Fruit fly (Drosophila melanogaster) whole organism, embryonic: ENCODE measurements around the gene Cpr62Bc.

Experiments
- ATbp ChIP-seq: fragments of 200-800 bp; sonication (Bioruptor generic); optimal IDR thresholded peaks from 2 replicates; lab custom pipeline; 2017; ENCODE audit warnings: missing biosample characterization, mild to moderate bottlenecking, missing genetic modification characterization, missing genetic modification reagents
- Abd-B ChIP-seq: fragments of 200-800 bp; sonication (Bioruptor generic); optimal IDR thresholded peaks from 2 replicates; lab custom pipeline; 2018; ENCODE audit warnings: missing biosample characterization, mild to moderate bottlenecking, missing genetic modification characterization, moderate library complexity
- Awh ChIP-seq: fragments of 200-800 bp; sonication (Bioruptor generic); IDR thresholded peaks from 2 replicates; pipeline ENCODE4, ENCODE4 v1.3.6; 2022; ENCODE audit warnings: missing biosample characterization, missing genetic modification characterization
- B-H1 ChIP-seq: fragments of 200-800 bp; sonication (Bioruptor generic); IDR thresholded peaks from 3 replicates; pipeline ENCODE4 v1.3.6; 2022; ENCODE audit warnings: missing biosample characterization, missing genetic modification characterization
- CG10267 ChIP-seq: fragments of 200-800 bp; sonication (Bioruptor generic); optimal IDR thresholded peaks from 2 replicates; lab custom pipeline; 2018; ENCODE audit warnings: missing biosample characterization, mild to moderate bottlenecking, missing genetic modification characterization, moderate library complexity
- CG12071 ChIP-seq: fragments of 200-800 bp; sonication (Bioruptor generic); optimal IDR thresholded peaks from 3 replicates; lab custom pipeline; 2018; ENCODE audit warnings: missing biosample characterization, mild to moderate bottlenecking, missing genetic modification characterization
- CG12299 ChIP-seq: fragments of 200-800 bp; sonication (Bioruptor generic); optimal IDR thresholded peaks from 2 replicates; lab custom pipeline; 2018; ENCODE audit warnings: missing biosample characterization, mild to moderate bottlenecking, missing genetic modification characterization
- CG1233 ChIP-seq: fragments of 200-800 bp; sonication (Bioruptor generic); optimal IDR thresholded peaks from 4 replicates; lab custom pipeline; 2018; ENCODE audit warnings: missing biosample characterization, mild to moderate bottlenecking, missing genetic modification characterization
- CG13624 ChIP-seq: fragments of 200-800 bp; sonication (Bioruptor generic); optimal IDR thresholded peaks from 2 replicates; lab custom pipeline; 2016; ENCODE audit warnings: missing biosample characterization, missing genetic modification characterization
- CG14860 ChIP-seq: fragments of 200-800 bp; sonication (Bioruptor generic); IDR thresholded peaks from 3 replicates; pipeline ENCODE4 v1.3.6; 2022; ENCODE audit warnings: missing biosample characterization, missing genetic modification characterization; ENCODE audit not compliant: partially characterized antibody
- CG15269 ChIP-seq: fragments of 200-800 bp; sonication (Bioruptor generic); optimal IDR thresholded peaks from 2 replicates; lab custom pipeline; 2018; ENCODE audit warnings: missing biosample characterization, mild to moderate bottlenecking, missing genetic modification characterization, moderate library complexity
- CG1832 ChIP-seq: fragments of 200-800 bp; sonication (Bioruptor generic); optimal IDR thresholded peaks from 2 replicates; lab custom pipeline; 2017; ENCODE audit warnings: missing biosample characterization, mild to moderate bottlenecking, missing genetic modification characterization, inconsistent platforms
- CG18764 ChIP-seq: fragments of 200-800 bp; sonication (Bioruptor generic); optimal IDR thresholded peaks from 3 replicates; lab custom pipeline; 2016; ENCODE audit warnings: missing biosample characterization, missing genetic modification characterization
- CG2202 ChIP-seq: fragments of 200-800 bp; sonication (Bioruptor generic); optimal IDR thresholded peaks from 2 replicates; lab custom pipeline; 2018; ENCODE audit warnings: missing biosample characterization, mild to moderate bottlenecking, missing genetic modification characterization
- CG2875 ChIP-seq: fragments of 200-800 bp; sonication (Bioruptor generic); optimal IDR thresholded peaks from 2 replicates; lab custom pipeline; 2017; ENCODE audit warnings: missing biosample characterization, mild to moderate bottlenecking, missing genetic modification characterization, missing genetic modification reagents
- CG31388 ChIP-seq: fragments of 200-800 bp; sonication (Bioruptor generic); optimal IDR thresholded peaks from 2 replicates; lab custom pipeline; 2016; ENCODE audit warnings: missing biosample characterization, missing genetic modification characterization
- CG32532 ChIP-seq: fragments of 200-800 bp; sonication (Bioruptor generic); IDR thresholded peaks from 2 replicates; pipeline ENCODE4 v1.3.6; 2022; ENCODE audit warnings: missing biosample characterization, missing genetic modification characterization
- CG4282 ChIP-seq: fragments of 200-800 bp; sonication (Bioruptor generic); optimal IDR thresholded peaks from 2 replicates; lab custom pipeline; 2016; ENCODE audit warnings: missing biosample characterization, missing genetic modification characterization
- CG4404 ChIP-seq: fragments of 200-800 bp; sonication (Bioruptor generic); IDR thresholded peaks from 2 replicates; pipeline ENCODE4 v1.3.6; 2022; ENCODE audit warnings: missing biosample characterization, missing genetic modification characterization
- CG7357 ChIP-seq: fragments of 200-800 bp; sonication (Bioruptor generic); IDR thresholded peaks from 3 replicates; pipeline ENCODE4 v1.3.6; 2022; ENCODE audit warnings: missing biosample characterization, missing genetic modification characterization
- CG7556 ChIP-seq: fragments of 200-800 bp; sonication (Bioruptor generic); optimal IDR thresholded peaks from 2 replicates; lab custom pipeline; 2017; ENCODE audit warnings: missing biosample characterization, mild to moderate bottlenecking, missing genetic modification characterization
- CG7745 ChIP-seq: fragments of 200-800 bp; sonication (Bioruptor generic); optimal IDR thresholded peaks from 2 replicates; lab custom pipeline; 2018; ENCODE audit warnings: missing biosample characterization, mild to moderate bottlenecking, missing genetic modification characterization, moderate library complexity
- CG7928 ChIP-seq: fragments of 200-800 bp; sonication (Bioruptor generic); optimal IDR thresholded peaks from 2 replicates; lab custom pipeline; 2017; ENCODE audit warnings: missing biosample characterization, mild to moderate bottlenecking, missing genetic modification characterization
- CG9215 ChIP-seq: fragments of 200-800 bp; sonication (Bioruptor generic); IDR thresholded peaks from 2 replicates; pipeline ENCODE4 v1.3.6; 2022; ENCODE audit warnings: missing biosample characterization, missing genetic modification characterization
- E2f1 ChIP-seq: fragments of 200-800 bp; sonication (Bioruptor generic); IDR thresholded peaks from 2 replicates; pipeline ENCODE4 v1.3.6; 2022; ENCODE audit warnings: missing biosample characterization, missing genetic modification characterization
- Gug ChIP-seq: fragments of 200-800 bp; sonication (Bioruptor generic); IDR thresholded peaks from 4 replicates; pipeline ENCODE4 v1.3.6; 2022; ENCODE audit warnings: missing biosample characterization, missing genetic modification characterization
- HLHmδ ChIP-seq: fragments of 200-800 bp; sonication (Bioruptor generic); optimal IDR thresholded peaks from 2 replicates; lab custom pipeline; 2018; ENCODE audit warnings: missing biosample characterization, mild to moderate bottlenecking, missing genetic modification characterization, moderate library complexity
- HmgZ ChIP-seq: fragments of 200-800 bp; sonication (Bioruptor generic); optimal IDR thresholded peaks from 2 replicates; lab custom pipeline; 2018; ENCODE audit warnings: missing biosample characterization, mild to moderate bottlenecking, missing genetic modification characterization
- Max ChIP-seq: fragments of 200-800 bp; sonication (Bioruptor generic); optimal IDR thresholded peaks from 2 replicates; lab custom pipeline; 2016; ENCODE audit warnings: missing biosample characterization, mild to moderate bottlenecking, missing genetic modification characterization
- NC2β ChIP-seq: fragments of 200-800 bp; sonication (Bioruptor generic); optimal IDR thresholded peaks from 2 replicates; lab custom pipeline; 2016; ENCODE audit warnings: missing biosample characterization, missing genetic modification characterization
- Pdp1 ChIP-seq, 2 experiments: fragments of 200-800 bp; sonication (Bioruptor generic); optimal IDR thresholded peaks; 3 replicates each; lab custom pipeline; 2016; ENCODE audit warnings: missing biosample characterization in 2 of 2, missing genetic modification characterization in 2 of 2, mild to moderate bottlenecking in 1 of 2, moderate library complexity in 1 of 2
- Stat92E ChIP-seq, 3 experiments: fragments of >200 bp in 2 of 3; fragments of 200-800 bp in 1 of 3; sonication (Bioruptor generic) in 1 of 3; optimal IDR thresholded peaks; 2 replicates each; lab custom pipeline; 2017 to 2019; ENCODE audit warnings: missing biosample characterization in 3 of 3, missing genetic modification characterization in 3 of 3, mild to moderate bottlenecking in 1 of 3, moderate library complexity in 1 of 3
- abd-A ChIP-seq: fragments of 200-800 bp; sonication (Bioruptor generic); optimal IDR thresholded peaks from 3 replicates; lab custom pipeline; 2019; ENCODE audit warnings: missing biosample characterization, mild to moderate bottlenecking, missing genetic modification characterization, moderate library complexity
- crc ChIP-seq: fragments of 200-800 bp; sonication (Bioruptor generic); optimal IDR thresholded peaks from 2 replicates; lab custom pipeline; 2016; ENCODE audit warnings: missing biosample characterization, missing genetic modification characterization
- dati ChIP-seq: fragments of 200-800 bp; sonication (Bioruptor generic); IDR thresholded peaks from 2 replicates; pipeline ENCODE4 v1.3.6; 2022; ENCODE audit warnings: missing biosample characterization, missing genetic modification characterization
- disco-r ChIP-seq: fragments of 200-800 bp; sonication (Bioruptor generic); optimal IDR thresholded peaks from 2 replicates; lab custom pipeline; 2016; ENCODE audit warnings: missing biosample characterization, missing genetic modification characterization
- dpn ChIP-seq, 2 experiments: fragments of 200-800 bp; sonication (Bioruptor generic); optimal IDR thresholded peaks; 3 replicates each; lab custom pipeline; 2016; ENCODE audit warnings: missing biosample characterization in 2 of 2, missing genetic modification characterization in 2 of 2
- emc ChIP-seq: fragments of 200-800 bp; sonication (Bioruptor generic); optimal IDR thresholded peaks from 2 replicates; lab custom pipeline; 2016; ENCODE audit warnings: missing biosample characterization, missing genetic modification characterization
- hth ChIP-seq: fragments of >200 bp; optimal IDR thresholded peaks from 2 replicates; lab custom pipeline; 2017; ENCODE audit warnings: inconsistent platforms
- kay ChIP-seq: fragments of 200-800 bp; sonication (Bioruptor generic); optimal IDR thresholded peaks from 2 replicates; lab custom pipeline; 2016; ENCODE audit warnings: missing biosample characterization, missing genetic modification characterization
- lab ChIP-seq: fragments of 200-800 bp; sonication (Bioruptor generic); optimal IDR thresholded peaks from 3 replicates; lab custom pipeline; 2017; ENCODE audit warnings: missing biosample characterization, missing genetic modification characterization, mild to moderate bottlenecking, moderate library complexity, missing genetic modification reagents
- lov ChIP-seq, 2 experiments: fragments of 200-800 bp in 1 of 2; fragments of >200 bp in 1 of 2; sonication (Bioruptor generic) in 1 of 2; IDR thresholded peaks in 1 of 2; optimal IDR thresholded peaks in 1 of 2; 2 replicates in 1 of 2; 3 replicates in 1 of 2; pipeline versions ENCODE4 v1.3.6 to Lab custom; 2017 to 2022; ENCODE audit warnings: missing biosample characterization in 1 of 2, missing genetic modification characterization in 1 of 2
- luna ChIP-seq: fragments of 200-800 bp; sonication (Bioruptor generic); optimal IDR thresholded peaks from 2 replicates; lab custom pipeline; 2016; ENCODE audit warnings: missing biosample characterization, missing genetic modification characterization
- nerfin-2 ChIP-seq: fragments of 200-800 bp; sonication (Bioruptor generic); IDR thresholded peaks from 2 replicates; pipeline ENCODE4 v1.3.6; 2022; ENCODE audit warnings: missing biosample characterization, missing genetic modification characterization; ENCODE audit not compliant: partially characterized antibody
- ranshi ChIP-seq: fragments of 200-800 bp; sonication (Bioruptor generic); IDR thresholded peaks from 2 replicates; pipeline ENCODE4 v1.3.6; 2022; ENCODE audit warnings: missing biosample characterization, missing genetic modification characterization
- ro ChIP-seq: fragments of 200-800 bp; sonication (Bioruptor generic); IDR thresholded peaks from 2 replicates; pipeline ENCODE4 v1.3.6; 2022; ENCODE audit warnings: missing biosample characterization, missing genetic modification characterization
- run ChIP-seq: fragments of 200-800 bp; sonication (Bioruptor generic); optimal IDR thresholded peaks from 3 replicates; lab custom pipeline; 2018; ENCODE audit warnings: missing biosample characterization, mild to moderate bottlenecking, missing genetic modification characterization
- sug ChIP-seq: fragments of 200-800 bp; optimal IDR thresholded peaks from 2 replicates; lab custom pipeline; 2019; ENCODE audit warnings: missing biosample characterization, mild to moderate bottlenecking, missing genetic modification characterization, moderate library complexity
- ttk ChIP-seq: fragments of 200-800 bp; sonication (Bioruptor generic); IDR thresholded peaks from 2 replicates; pipeline ENCODE4 v2.1.2; 2022; ENCODE audit warnings: missing biosample characterization, missing genetic modification characterization

Cpr62Bc gene

dm6 chr3L:1876215-1876625 lies 34.3 kb upstream of the Cpr62Bc start, which contains the start of gene dre4 (continued):
- TF ChIP-seq Abd-B (GFP tag; lab: Kevin White, UChicago) = peak; percentile 49
- no peak for TF ChIP-seq abd-A (tag; lab: Kevin White, UChicago)
- TF ChIP-seq CG14860 = no peak
- TF ChIP-seq Max = peak; percentile 65
- peak; percentile 65 for TF ChIP-seq CG2875
- TF ChIP-seq ro (GFP tag; lab: Robert Waterston, UW) = no peak
- no peak for TF ChIP-seq lov (optimal IDR thresholded peaks at IDR 0.05; lab: Kevin White, UChicago)
- TF ChIP-seq lov (GFP tag; IDR thresholded peaks at IDR 0.05; lab: Robert Waterston, UW) = 0 out of 3 replicates have a peak, but pooled peaks have one; percentile 18
- peak; percentile 71 to 72 for TF ChIP-seq Pdp1 (GFP tag; optimal IDR thresholded peaks at IDR 0.05; lab: Kevin White, UChicago)
- peak; percentile 50 for TF ChIP-seq crc
- no peak for TF ChIP-seq CG4404
- TF ChIP-seq dpn (GFP tag; optimal IDR thresholded peaks at IDR 0.05; lab: Kevin White, UChicago) = peak; percentile 77 to 80
- TF ChIP-seq HmgZ = peak; percentile 84
- TF ChIP-seq CG32532 (GFP tag; lab: Robert Waterston, UW) = peak; percentile 85
- peak; percentile 48 for TF ChIP-seq CG2202 (tag; lab: Kevin White, UChicago)
- TF ChIP-seq dati (GFP tag; lab: Robert Waterston, UW) = 0 out of 2 replicates have a peak, but pooled peaks have one; percentile 56
- peak; percentile 42 for TF ChIP-seq luna (GFP tag; lab: Kevin White, UChicago)
- peak; percentile 54 for TF ChIP-seq CG1233 (GFP tag; lab: Kevin White, UChicago)
- peak; percentile 51 for TF ChIP-seq ATbp
- TF ChIP-seq lab = peak; percentile 83
- peak; percentile 8 for TF ChIP-seq CG4282 (GFP tag; lab: Kevin White, UChicago)
- TF ChIP-seq NC2β (GFP tag; lab: Kevin White, UChicago) = peak; percentile 81
- TF ChIP-seq CG7556 = peak; percentile 66
- peak; percentile 58 for TF ChIP-seq CG15269
- no peak for TF ChIP-seq hth (lab: Kevin White, UChicago)
- no peak for TF ChIP-seq nerfin-2 (GFP tag; lab: Robert Waterston, UW)
- TF ChIP-seq CG1832 = no peak
- peak; percentile 17 for TF ChIP-seq CG12071
- TF ChIP-seq Gug (GFP tag; lab: Robert Waterston, UW) = peak; percentile 37; the same call in 1 of the 4 replicates
- no peak for TF ChIP-seq sug (tag; lab: Kevin White, UChicago)
- peak; percentile 43 for TF ChIP-seq CG7928
- peak; percentile 60 for TF ChIP-seq CG18764 (GFP tag; lab: Kevin White, UChicago)
- TF ChIP-seq B-H1 = peak; percentile 49; the same call in 1 of the 3 replicates
- no peak for TF ChIP-seq emc (GFP tag; lab: Kevin White, UChicago)
- peak; percentile 87 for TF ChIP-seq E2f1
- TF ChIP-seq CG10267 (tag; lab: Kevin White, UChicago) = peak; percentile 66
- no peak for TF ChIP-seq CG7745 (tag; lab: Kevin White, UChicago)
- peak; percentile 21 for TF ChIP-seq CG31388 (GFP tag; lab: Kevin White, UChicago)
- peak; percentile 57 for TF ChIP-seq run (tag; lab: Kevin White, UChicago)
- TF ChIP-seq ranshi (GFP tag; lab: Robert Waterston, UW) = peak; percentile 79
- peak; percentile 37; the same call in 1 of the 2 replicates for TF ChIP-seq ttk (GFP tag; lab: Robert Waterston, UW)
- TF ChIP-seq kay (GFP tag; lab: Kevin White, UChicago) = peak; percentile 46
- TF ChIP-seq CG9215 (GFP tag; lab: Robert Waterston, UW) = peak; percentile 32; the same call in 1 of the 2 replicates
- TF ChIP-seq CG7357 (GFP tag; lab: Robert Waterston, UW) = no peak
- peak in 1 of 3 experiments; percentile 54 for TF ChIP-seq Stat92E (GFP tag; optimal IDR thresholded peaks at IDR 0.05; lab: Kevin White, UChicago)
- peak; percentile 89 for TF ChIP-seq CG13624 (GFP tag; lab: Kevin White, UChicago)
- TF ChIP-seq Awh (GFP tag; lab: Robert Waterston, UW) = peak; percentile 58; the same call in 1 of the 2 replicates
- peak; percentile 10 for TF ChIP-seq CG12299 (tag; lab: Kevin White, UChicago)
- no peak for TF ChIP-seq HLHmδ
- TF ChIP-seq disco-r (GFP tag; lab: Kevin White, UChicago) = peak; percentile 48
